Worm (Caenorhabditis elegans) whole organism, L2 larva: Measurements from ENCODE around the gene srw-38.

Source experiments
- R02D3.7 ChIP-seq: fragments of 150-350 bp; optimal IDR thresholded peaks from 2 replicates; lab custom pipeline; 2014; ENCODE audit warnings: missing biosample characterization, missing genetic modification characterization
- aly-2 ChIP-seq: fragments of 150-350 bp; optimal IDR thresholded peaks from 2 replicates; lab custom pipeline; 2014; ENCODE audit warnings: missing biosample characterization, missing genetic modification characterization
- ceh-16 ChIP-seq: fragments of 150-350 bp; optimal IDR thresholded peaks from 2 replicates; lab custom pipeline; 2014; ENCODE audit warnings: missing biosample characterization, missing genetic modification characterization
- ceh-82 ChIP-seq: fragments of 150-350 bp; optimal IDR thresholded peaks from 2 replicates; lab custom pipeline; 2014; ENCODE audit warnings: missing biosample characterization, missing genetic modification characterization
- elt-3 ChIP-seq: sonication (generic microtip); optimal IDR thresholded peaks from 2 replicates; lab custom pipeline; 2017; ENCODE audit warnings: missing biosample characterization, missing genetic modification characterization
- mab-5 ChIP-seq: fragments of 150-350 bp; optimal IDR thresholded peaks from 2 replicates; lab custom pipeline; 2014; ENCODE audit warnings: missing biosample characterization, missing genetic modification characterization
- mdl-1 ChIP-seq, 2 experiments: fragments of 150-350 bp in 1 of 2; sonication (generic microtip) in 1 of 2; optimal IDR thresholded peaks; 2 replicates each; lab custom pipeline; 2017; ENCODE audit warnings: missing biosample characterization in 2 of 2, missing genetic modification characterization in 2 of 2
- nhr-12 ChIP-seq: fragments of 150-350 bp; optimal IDR thresholded peaks from 2 replicates; lab custom pipeline; 2014; ENCODE audit warnings: missing biosample characterization, missing genetic modification characterization
- nhr-25 ChIP-seq: fragments of 150-350 bp; sonication (generic microtip); optimal IDR thresholded peaks from 3 replicates; lab custom pipeline; 2014; ENCODE audit warnings: missing biosample characterization, missing genetic modification characterization
- unc-62 ChIP-seq: fragments of 150-350 bp; optimal IDR thresholded peaks from 2 replicates; lab custom pipeline; 2014; ENCODE audit warnings: missing biosample characterization, missing genetic modification reagents, missing genetic modification characterization

- TF ChIP-seq unc-62 (GFP tag; lab: Kevin White, UChicago) = no peak
- no peak for TF ChIP-seq mdl-1 (tag; optimal IDR thresholded peaks at IDR 0.05; lab: Kevin White, UChicago)
- no peak for TF ChIP-seq ceh-16 (tag; lab: Kevin White, UChicago)
- TF ChIP-seq R02D3.7 = no peak
- TF ChIP-seq nhr-25 = no peak
- no peak for TF ChIP-seq elt-3 (tag; lab: Kevin White, UChicago)
- TF ChIP-seq nhr-12 = no peak
- no peak for TF ChIP-seq mab-5 (tag; lab: Kevin White, UChicago)
- no peak for TF ChIP-seq ceh-82 (tag; lab: Kevin White, UChicago)
- TF ChIP-seq aly-2 = no peak
These were observed 24.0 kb downstream of the srw-38 start for ce11 chrV:19860225-19860624.
